Worm (Caenorhabditis elegans) whole organism, mixed stage, embryonic: ENCODE data around the gene mml-1.

Experiments
- M03D4.4 ChIP-seq: sonication (generic microtip); optimal IDR thresholded peaks from 2 replicates; lab custom pipeline; 2017; ENCODE audit warnings: mild to moderate bottlenecking, missing genetic modification characterization, missing compliant biosample characterization
- bed-3 ChIP-seq: fragments of 200-800 bp; sonication (Bioruptor generic); optimal IDR thresholded peaks from 3 replicates; lab custom pipeline; 2018; ENCODE audit warnings: mild to moderate bottlenecking, missing genetic modification characterization, moderate library complexity, missing compliant biosample characterization
- ceh-39 ChIP-seq: fragments of 150-350 bp; optimal IDR thresholded peaks from 2 replicates; lab custom pipeline; 2014; ENCODE audit warnings: missing biosample characterization, missing genetic modification characterization
- ceh-43 ChIP-seq: fragments of 200-800 bp; sonication (Bioruptor generic); optimal IDR thresholded peaks from 2 replicates; lab custom pipeline; 2018; ENCODE audit warnings: mild to moderate bottlenecking, missing genetic modification characterization, moderate library complexity, missing compliant biosample characterization
- ceh-83 ChIP-seq: fragments of 200-800 bp; sonication (Bioruptor generic); optimal IDR thresholded peaks from 2 replicates; lab custom pipeline; 2018; ENCODE audit warnings: mild to moderate bottlenecking, missing genetic modification characterization, missing compliant biosample characterization
- ces-1 ChIP-seq: fragments of 150-350 bp; optimal IDR thresholded peaks from 2 replicates; lab custom pipeline; 2014; ENCODE audit warnings: missing biosample characterization, missing genetic modification reagents, missing genetic modification characterization
- cnd-1 ChIP-seq: fragments of 200-800 bp; sonication (Bioruptor generic); optimal IDR thresholded peaks from 2 replicates; lab custom pipeline; 2018; ENCODE audit warnings: mild to moderate bottlenecking, missing genetic modification characterization, missing compliant biosample characterization
- drap-1 ChIP-seq: fragments of 200-800 bp; sonication (Bioruptor generic); optimal IDR thresholded peaks from 3 replicates; lab custom pipeline; 2018; ENCODE audit warnings: mild to moderate bottlenecking, missing genetic modification characterization, missing compliant biosample characterization
- elt-1 ChIP-seq: sonication (generic microtip); optimal IDR thresholded peaks from 2 replicates; lab custom pipeline; 2017; ENCODE audit warnings: missing genetic modification characterization, mild to moderate bottlenecking, missing compliant biosample characterization, antibody characterized with exemption, moderate library complexity, borderline replicate concordance; ENCODE audit not compliant: insufficient read depth
- flh-1 ChIP-seq: fragments of 200-800 bp; sonication (Bioruptor generic); optimal IDR thresholded peaks from 2 replicates; lab custom pipeline; 2018; ENCODE audit warnings: mild to moderate bottlenecking, missing genetic modification characterization, moderate library complexity, missing compliant biosample characterization
- ham-2 ChIP-seq: fragments of 200-800 bp; sonication (Bioruptor generic); optimal IDR thresholded peaks from 2 replicates; lab custom pipeline; 2018; ENCODE audit warnings: mild to moderate bottlenecking, missing genetic modification characterization, missing compliant biosample characterization
- hlh-1 ChIP-seq: fragments of 150-350 bp; optimal IDR thresholded peaks from 2 replicates; lab custom pipeline; 2014; ENCODE audit warnings: missing biosample characterization, missing genetic modification reagents, missing genetic modification characterization
- lin-13 ChIP-seq: fragments of 150-350 bp; optimal IDR thresholded peaks from 2 replicates; lab custom pipeline; 2014; ENCODE audit warnings: missing biosample characterization, missing genetic modification characterization
- lin-32 ChIP-seq: fragments of 200-800 bp; sonication (Bioruptor generic); optimal IDR thresholded peaks from 2 replicates; lab custom pipeline; 2018; ENCODE audit warnings: mild to moderate bottlenecking, missing genetic modification characterization, missing compliant biosample characterization
- lsy-2 ChIP-seq: fragments of 150-350 bp; optimal IDR thresholded peaks from 2 replicates; lab custom pipeline; 2014; ENCODE audit warnings: missing biosample characterization, missing genetic modification characterization
- mab-5 ChIP-seq: fragments of 150-350 bp; optimal IDR thresholded peaks from 2 replicates; lab custom pipeline; 2014; ENCODE audit warnings: missing biosample characterization, missing genetic modification characterization
- mep-1 ChIP-seq: fragments of 150-350 bp; optimal IDR thresholded peaks from 2 replicates; lab custom pipeline; 2017; ENCODE audit warnings: missing biosample characterization, missing genetic modification reagents, missing genetic modification characterization, inconsistent platforms
- mls-2 ChIP-seq: sonication (generic microtip); optimal IDR thresholded peaks from 2 replicates; lab custom pipeline; 2016; ENCODE audit warnings: mild to moderate bottlenecking, missing genetic modification characterization, moderate library complexity, missing compliant biosample characterization
- nhr-12 ChIP-seq: fragments of 150-350 bp; optimal IDR thresholded peaks from 2 replicates; lab custom pipeline; 2014; ENCODE audit warnings: missing biosample characterization, missing genetic modification characterization
- nhr-2 ChIP-seq: fragments of 150-350 bp; optimal IDR thresholded peaks from 2 replicates; lab custom pipeline; 2014; ENCODE audit warnings: missing biosample characterization, missing genetic modification characterization
- nhr-28 ChIP-seq: fragments of 150-350 bp; optimal IDR thresholded peaks from 2 replicates; lab custom pipeline; 2014; ENCODE audit warnings: missing biosample characterization, missing genetic modification characterization
- pha-4 ChIP-seq: fragments of 150-350 bp; optimal IDR thresholded peaks from 2 replicates; lab custom pipeline; 2018; ENCODE audit warnings: missing biosample characterization, missing genetic modification reagents, missing genetic modification characterization
- sem-2 ChIP-seq: fragments of 200-800 bp; sonication (Bioruptor generic); optimal IDR thresholded peaks from 2 replicates; lab custom pipeline; 2018; ENCODE audit warnings: mild to moderate bottlenecking, missing genetic modification characterization, missing compliant biosample characterization
- snpc-4 ChIP-seq: fragments of 150-350 bp; optimal IDR thresholded peaks from 2 replicates; lab custom pipeline; 2014; ENCODE audit warnings: missing biosample characterization, missing genetic modification characterization
- sptf-1 ChIP-seq: sonication (generic microtip); optimal IDR thresholded peaks from 2 replicates; lab custom pipeline; 2017; ENCODE audit warnings: mild to moderate bottlenecking, missing genetic modification characterization, moderate library complexity, missing compliant biosample characterization
- tbx-8 ChIP-seq: fragments of 200-800 bp; sonication (Bioruptor generic); optimal IDR thresholded peaks from 2 replicates; lab custom pipeline; 2018; ENCODE audit warnings: mild to moderate bottlenecking, missing genetic modification characterization, moderate library complexity, missing compliant biosample characterization
- unc-120 ChIP-seq: sonication (generic microtip); optimal IDR thresholded peaks from 2 replicates; lab custom pipeline; 2017; ENCODE audit warnings: missing genetic modification characterization, missing compliant biosample characterization; ENCODE audit not compliant: poor library complexity, severe bottlenecking
- unc-39 ChIP-seq: fragments of 150-350 bp; optimal IDR thresholded peaks from 2 replicates; lab custom pipeline; 2014; ENCODE audit warnings: missing biosample characterization, missing genetic modification characterization
- unc-62 ChIP-seq: fragments of 150-350 bp; optimal IDR thresholded peaks from 2 replicates; lab custom pipeline; 2014; ENCODE audit warnings: missing biosample characterization, missing genetic modification reagents, missing genetic modification characterization
- zip-8 ChIP-seq: fragments of 150-350 bp; optimal IDR thresholded peaks from 2 replicates; lab custom pipeline; 2014; ENCODE audit warnings: missing biosample characterization, missing genetic modification characterization
- ztf-11 ChIP-seq: fragments of 150-350 bp; optimal IDR thresholded peaks from 2 replicates; lab custom pipeline; 2014; ENCODE audit warnings: missing biosample characterization, missing genetic modification characterization

mml-1 gene

ce11 chrIII:7331671-7332070, 42.9 kb downstream of the mml-1 start:
- TF ChIP-seq bed-3 (GFP tag; lab: Kevin White, UChicago) (no peak), flh-1 (GFP tag; lab: Kevin White, UChicago) (no peak), tbx-8 (no peak), cnd-1 (tag; lab: Kevin White, UChicago) (no peak), unc-62 (GFP tag; lab: Kevin White, UChicago) (no peak), ztf-11 (tag; lab: Kevin White, UChicago) (no peak), hlh-1 (tag; lab: Kevin White, UChicago) (no peak), nhr-2 (tag; lab: Kevin White, UChicago) (no peak), ces-1 (GFP tag; lab: Kevin White, UChicago) (no peak), ham-2 (GFP tag; lab: Kevin White, UChicago) (no peak), mab-5 (no peak), sem-2 (GFP tag; lab: Kevin White, UChicago) (no peak), nhr-28 (tag; lab: Kevin White, UChicago) (no peak), ceh-39 (tag; lab: Kevin White, UChicago) (no peak), M03D4.4 (tag; lab: Kevin White, UChicago) (no peak), mep-1 (tag; lab: Kevin White, UChicago) (no peak), snpc-4 (tag; lab: Kevin White, UChicago) (no peak), mls-2 (tag; lab: Kevin White, UChicago) (no peak), unc-39 (tag; lab: Kevin White, UChicago) (no peak)

DNA sequence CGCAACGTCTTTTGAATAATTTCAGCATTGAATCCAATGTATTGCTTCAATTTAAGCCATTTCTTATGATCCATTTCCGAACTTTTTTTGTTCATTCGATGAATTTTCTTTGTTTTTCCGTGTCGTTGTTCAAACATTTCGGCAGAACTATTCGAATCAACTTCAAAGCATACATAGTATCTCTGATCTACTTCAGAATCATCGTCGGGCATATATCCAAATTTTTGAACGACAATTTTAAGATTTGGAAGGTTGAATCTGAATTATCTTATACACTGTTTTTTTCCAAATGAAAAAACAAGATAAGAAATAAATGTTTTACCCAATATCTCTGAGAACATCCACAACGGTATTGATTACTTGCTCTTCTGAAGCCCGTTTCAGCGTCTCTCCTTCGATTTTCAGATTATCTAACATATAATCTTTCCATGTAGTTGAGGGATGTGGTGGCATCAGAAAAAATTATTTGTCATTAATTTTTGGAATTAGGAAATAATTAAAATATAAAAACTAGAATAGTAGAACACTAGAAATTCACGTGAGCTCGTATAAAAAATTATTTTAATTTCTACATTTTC, 45.3 kb downstream of the mml-1 start, which contains the start of gene lab-2:
lab-2 (minus strand) TSS at position 453 of the 578 bp plus-strand sequence.
- TF ChIP-seq lin-13 (tag; lab: Kevin White, UChicago) (no peak), ceh-39 (tag; lab: Kevin White, UChicago) (no peak), sptf-1 (no peak), mep-1 (tag; lab: Kevin White, UChicago) (no peak), drap-1 (GFP tag; lab: Kevin White, UChicago) (no peak), ceh-83 (GFP tag; lab: Kevin White, UChicago) (no peak), unc-120 (tag; lab: Kevin White, UChicago) (no peak), elt-1 (tag; lab: Kevin White, UChicago) (no peak)

- TF ChIP-seq lsy-2, result no peak
- no peak for TF ChIP-seq zip-8
- TF ChIP-seq ceh-39 (tag; lab: Kevin White, UChicago), result no peak
- no peak for TF ChIP-seq unc-120 (tag; lab: Kevin White, UChicago)
- TF ChIP-seq sptf-1, result no peak
- TF ChIP-seq sem-2 (GFP tag; lab: Kevin White, UChicago), result no peak
- TF ChIP-seq pha-4, result no peak
- no peak for TF ChIP-seq ztf-11 (tag; lab: Kevin White, UChicago)
- TF ChIP-seq nhr-28 (tag; lab: Kevin White, UChicago), result no peak
- TF ChIP-seq ceh-43, result no peak
- no peak for TF ChIP-seq snpc-4 (tag; lab: Kevin White, UChicago)
- no peak for TF ChIP-seq unc-62 (GFP tag; lab: Kevin White, UChicago)
- TF ChIP-seq ces-1 (GFP tag; lab: Kevin White, UChicago), result no peak
- TF ChIP-seq ceh-83 (GFP tag; lab: Kevin White, UChicago), result no peak
- no peak for TF ChIP-seq mep-1 (tag; lab: Kevin White, UChicago)
- TF ChIP-seq flh-1 (GFP tag; lab: Kevin White, UChicago), result no peak
- TF ChIP-seq unc-39 (tag; lab: Kevin White, UChicago), result no peak
- no peak for TF ChIP-seq bed-3 (GFP tag; lab: Kevin White, UChicago)
- TF ChIP-seq mab-5, result no peak
These were observed 51.2 kb downstream of the mml-1 start for ce11 chrIII:7323331-7323730.

ce11 chrIII:7322018-7322417, 52.5 kb downstream of the mml-1 start:
- TF ChIP-seq lin-32 (GFP tag; lab: Kevin White, UChicago) (no peak), nhr-12 (tag; lab: Kevin White, UChicago) (no peak), unc-39 (tag; lab: Kevin White, UChicago) (no peak), pha-4 (peak; percentile 79)
